Worm (Caenorhabditis elegans) whole organism, midembryonic: Measurements from ENCODE around the gene frpr-15.

Experiments
- T22C8.4 ChIP-seq: fragments of 200-800 bp; sonication (Bioruptor generic); IDR thresholded peaks from 2 replicates; pipeline ENCODE4 v1.3.6; 2022; ENCODE audit warnings: missing genetic modification characterization, missing compliant biosample characterization
- cog-1 ChIP-seq: sonication (generic microtip); optimal IDR thresholded peaks from 2 replicates; lab custom pipeline; 2016; ENCODE audit warnings: missing genetic modification characterization, missing compliant biosample characterization
- flt-1 ChIP-seq: fragments of 200-800 bp; sonication (Bioruptor generic); IDR thresholded peaks from 2 replicates; pipeline ENCODE4 v1.3.6; 2022; ENCODE audit warnings: missing genetic modification characterization, missing compliant biosample characterization
- klf-2 ChIP-seq: fragments of 200-800 bp; sonication (Bioruptor generic); conservative IDR thresholded peaks from 2 replicates; pipeline ENCODE4 v1.3.6; 2022; ENCODE audit warnings: missing genetic modification reagents, missing genetic modification characterization, missing compliant biosample characterization
- med-1 ChIP-seq: sonication (generic microtip); optimal IDR thresholded peaks from 2 replicates; lab custom pipeline; 2017; ENCODE audit warnings: missing genetic modification characterization, mild to moderate bottlenecking, missing compliant biosample characterization, antibody characterized with exemption, missing genetic modification reagents; ENCODE audit not compliant: insufficient read depth
- ref-1 ChIP-seq: fragments of 200-800 bp; sonication (Bioruptor generic); conservative IDR thresholded peaks from 2 replicates; pipeline ENCODE4 v1.3.6; 2022; ENCODE audit warnings: missing genetic modification reagents, missing genetic modification characterization, missing compliant biosample characterization
- tab-1 ChIP-seq: fragments of 200-800 bp; sonication (Bioruptor generic); IDR thresholded peaks from 2 replicates; pipeline ENCODE4 v1.3.6; 2022; ENCODE audit warnings: missing genetic modification characterization, missing compliant biosample characterization

ce11 chrV:12711999-12712398 lies 32.1 kb downstream of the frpr-15 start, which contains the start of gene R11D1.3:
- TF ChIP-seq klf-2 (GFP tag; lab: Robert Waterston, UW) = no peak
- TF ChIP-seq ref-1 (GFP tag; lab: Robert Waterston, UW) = no peak
- no peak for TF ChIP-seq flt-1
- no peak for TF ChIP-seq T22C8.4 (GFP tag; lab: Robert Waterston, UW)
- no peak for TF ChIP-seq cog-1 (tag; lab: Kevin White, UChicago)
- TF ChIP-seq med-1 = no peak
- TF ChIP-seq tab-1 (GFP tag; lab: Robert Waterston, UW) = no peak
